Fruit fly (Drosophila melanogaster): ENCODE measurements around the gene CG1764.

The CG1764 gene

DNA sequence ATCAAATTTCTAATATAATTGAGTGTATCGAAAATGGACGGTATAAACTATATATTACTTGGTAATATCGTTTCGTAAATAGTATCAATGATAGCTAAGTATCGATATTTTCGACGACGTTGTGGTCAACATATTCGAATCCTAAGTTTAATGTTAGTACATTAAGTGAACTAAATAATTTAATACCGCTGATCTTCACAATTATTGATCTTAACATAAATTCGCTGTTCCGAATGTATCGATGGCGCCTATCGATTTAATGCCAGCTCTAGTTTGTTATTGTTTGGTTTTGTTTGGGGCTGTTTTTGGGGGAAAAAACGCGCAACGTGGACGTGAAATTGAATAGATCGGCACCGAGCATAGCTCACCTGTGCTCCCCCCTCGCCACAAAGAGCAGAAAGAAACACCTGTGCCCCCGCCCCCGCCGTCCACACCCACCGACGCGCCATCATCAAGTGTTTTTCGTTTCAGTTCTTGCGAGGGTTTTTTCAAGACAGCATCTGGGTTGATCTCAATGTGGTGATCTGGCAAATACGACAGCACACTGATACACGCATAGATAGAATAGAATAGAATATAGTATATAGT, 16.4 kb downstream of the CG1764 start:
- TF ChIP-seq Snoo (tag; optimal IDR thresholded peaks at IDR 0.05) (no peak), Pif1B (GFP tag; optimal IDR thresholded peaks at IDR 0.05) (no peak), Ets98B (GFP tag; IDR thresholded peaks at IDR 0.05) (no peak), CG9948 (tag; optimal IDR thresholded peaks at IDR 0.05) (no peak), fd96Ca (GFP tag; IDR thresholded peaks at IDR 0.05) (no peak), EcR (GFP tag; optimal IDR thresholded peaks at IDR 0.05) (no peak)

DNA sequence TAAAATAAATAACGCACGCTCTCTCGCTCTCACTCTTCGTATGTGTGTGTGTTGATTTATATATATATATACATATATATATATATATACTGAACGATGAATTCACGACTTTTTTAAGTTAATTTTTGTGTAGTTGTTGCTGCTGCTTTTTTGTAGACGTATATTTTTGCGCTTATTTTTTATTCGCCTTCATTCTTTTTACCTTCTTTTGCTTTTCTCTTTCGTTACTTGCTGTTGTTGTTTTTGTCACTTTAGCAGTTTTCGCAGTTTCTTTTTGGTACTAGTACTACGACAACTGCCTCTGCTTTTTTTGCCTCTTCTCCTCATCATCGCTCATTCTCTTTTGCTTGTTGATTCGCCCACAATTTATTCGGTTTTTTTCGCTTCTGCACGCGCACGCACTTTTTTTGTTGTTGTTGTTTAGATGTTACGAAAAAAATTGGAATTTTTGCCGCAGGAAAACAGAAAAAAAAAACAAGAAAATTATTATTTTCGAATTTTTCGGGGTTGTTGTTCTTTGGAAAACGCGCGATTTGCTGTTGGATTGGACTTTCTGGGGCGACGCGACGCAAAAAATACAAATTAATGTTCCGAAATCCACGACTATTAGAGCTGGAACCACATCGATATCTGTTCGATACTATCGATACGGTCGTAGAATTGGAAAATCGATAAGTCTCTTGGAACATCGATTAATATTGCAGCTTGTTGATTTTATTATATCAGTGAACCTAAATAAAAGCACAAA, 17.0 kb downstream of the CG1764 start, which contains the start of the genes HDAC4 and CG15743:
Gene HDAC4 (minus strand): TSS at position 632 of the 748 bp plus-strand sequence.
Gene CG15743 (plus strand): TSS at position 707 of the 748 bp plus-strand sequence.
- TF ChIP-seq CG12605 (GFP tag; IDR thresholded peaks at IDR 0.05) (peak; percentile 48; the same call in 1 of the 2 replicates), CG34367 (tag; optimal IDR thresholded peaks at IDR 0.05) (peak; percentile 10), CG4496 (GFP tag; IDR thresholded peaks at IDR 0.05) (no peak), CG8159 (tag; optimal IDR thresholded peaks at IDR 0.05) (peak; percentile 15), Ets98B (GFP tag; IDR thresholded peaks at IDR 0.05) (no peak)

DNA sequence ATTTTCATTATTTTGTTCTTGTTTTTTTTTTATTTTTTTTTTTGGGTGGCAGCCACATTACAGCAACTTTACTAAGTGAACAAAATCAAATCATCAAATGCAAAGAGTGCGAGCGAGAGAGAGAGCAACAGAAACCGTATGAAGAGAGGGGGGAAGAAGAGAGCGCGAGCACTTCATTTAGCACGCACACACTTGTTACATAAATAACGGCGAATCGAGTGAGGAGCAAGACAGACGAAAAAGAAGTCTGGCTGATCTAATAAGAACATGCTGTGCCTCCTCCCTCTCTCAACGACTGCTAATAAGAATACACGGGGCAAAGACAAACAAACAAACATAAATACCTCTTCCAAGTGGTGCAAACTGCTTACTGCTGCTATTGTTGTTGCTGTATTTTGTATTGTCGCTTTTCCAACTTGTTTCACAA, 17.7 kb downstream of the CG1764 start:
- TF ChIP-seq CG15710 (tag; optimal IDR thresholded peaks at IDR 0.05) (no peak), CG8301 (tag; optimal IDR thresholded peaks at IDR 0.05) (no peak), CG14655 (GFP tag; optimal IDR thresholded peaks at IDR 0.05) (no peak), CG8159 (tag; optimal IDR thresholded peaks at IDR 0.05) (no peak), Ets98B (GFP tag; IDR thresholded peaks at IDR 0.05) (no peak), CG12605 (GFP tag; IDR thresholded peaks at IDR 0.05) (peak; percentile 64; the same call in 1 of the 2 replicates), fd96Ca (GFP tag; IDR thresholded peaks at IDR 0.05) (peak; percentile 56; the same call in 1 of the 3 replicates), CG4496 (GFP tag; IDR thresholded peaks at IDR 0.05) (0 out of 3 replicates have a peak, but pooled peaks have one; percentile 47), EcR (GFP tag; optimal IDR thresholded peaks at IDR 0.05) (no peak), CG9948 (tag; optimal IDR thresholded peaks at IDR 0.05) (no peak)

DNA sequence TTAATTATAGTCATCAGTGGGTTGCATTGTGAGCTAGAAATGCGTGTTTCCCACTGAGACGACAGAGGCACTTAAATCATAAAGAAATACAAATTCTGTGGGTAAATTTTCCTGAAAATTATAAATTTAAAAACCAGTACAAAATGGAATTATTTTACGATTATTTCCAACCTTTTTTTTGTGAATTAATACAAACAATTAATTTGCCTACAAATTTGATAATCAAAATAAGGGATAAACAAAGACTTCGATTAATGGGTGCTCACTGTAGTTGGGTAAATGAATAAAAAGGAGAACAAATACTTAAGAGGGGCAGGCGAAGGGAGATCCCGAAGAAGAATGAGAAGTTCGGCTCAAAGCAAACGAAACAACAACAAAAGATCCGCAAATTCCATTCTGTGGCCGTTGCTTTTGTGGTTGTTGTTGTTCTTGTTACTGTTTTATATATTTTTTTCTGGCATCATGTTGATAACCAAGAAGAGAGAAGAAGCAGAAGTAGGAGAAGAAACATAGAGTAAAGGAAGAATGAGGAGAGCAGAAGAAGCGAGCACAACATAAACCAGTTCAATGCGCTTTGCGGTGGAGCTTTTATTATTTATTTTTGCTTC, 18.2 kb downstream of the CG1764 start:
- TF ChIP-seq EcR (GFP tag; optimal IDR thresholded peaks at IDR 0.05) (peak; percentile 39), CG14655 (GFP tag; optimal IDR thresholded peaks at IDR 0.05) (no peak), CG15710 (tag; optimal IDR thresholded peaks at IDR 0.05) (peak; percentile 38), CG34367 (tag; optimal IDR thresholded peaks at IDR 0.05) (no peak), D1 (tag; optimal IDR thresholded peaks at IDR 0.05) (peak; percentile 3), CG13204 (GFP tag; optimal IDR thresholded peaks at IDR 0.05) (no peak)

- TF ChIP-seq CG15710 (tag; optimal IDR thresholded peaks at IDR 0.05) (no peak), fd96Ca (GFP tag; IDR thresholded peaks at IDR 0.05) (no peak), rn (GFP tag; IDR thresholded peaks at IDR 0.05) (no peak), CG8301 (tag; optimal IDR thresholded peaks at IDR 0.05) (no peak), CG9948 (tag; optimal IDR thresholded peaks at IDR 0.05) (no peak)
Observed at dm6 chrX:13282717-13283116, 19.5 kb downstream of the CG1764 start.

DNA sequence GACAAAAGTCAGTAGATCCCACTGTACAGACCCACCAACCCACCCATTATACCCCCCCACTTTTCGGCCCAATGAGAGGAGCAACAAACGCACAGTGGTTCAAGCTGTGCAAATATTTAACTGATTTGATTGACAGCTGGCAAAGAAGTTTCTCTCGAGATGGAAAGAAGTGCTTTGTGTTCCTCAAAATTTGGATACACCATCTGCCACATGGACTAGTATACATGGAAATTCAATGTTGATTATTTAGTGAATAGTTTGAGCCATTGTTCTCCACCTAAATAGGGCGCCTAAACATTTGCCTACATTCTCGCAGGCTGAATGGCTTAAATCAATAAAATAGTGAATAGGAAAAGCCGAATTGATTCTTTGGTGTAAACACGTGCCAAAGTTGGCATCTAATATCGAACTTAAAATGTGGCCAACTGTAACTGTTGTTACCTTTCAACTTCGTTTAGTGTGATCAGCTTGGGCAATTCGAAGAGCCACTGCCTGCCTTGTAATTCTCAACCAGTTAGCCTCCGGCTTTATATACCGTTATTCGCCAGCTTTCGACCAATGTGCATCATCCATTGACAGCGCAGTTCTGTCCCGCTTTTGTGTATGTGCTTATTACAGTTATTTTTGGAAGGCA, 20.9 kb downstream of the CG1764 start:
- TF ChIP-seq CG9948 (tag; optimal IDR thresholded peaks at IDR 0.05) (no peak), CG32121 (GFP tag; IDR thresholded peaks at IDR 0.05) (no peak), Pif1B (GFP tag; optimal IDR thresholded peaks at IDR 0.05) (no peak), EcR (GFP tag; optimal IDR thresholded peaks at IDR 0.05) (no peak), CG8159 (tag; optimal IDR thresholded peaks at IDR 0.05) (no peak), CG34367 (tag; optimal IDR thresholded peaks at IDR 0.05) (no peak), CG17806 (tag; optimal IDR thresholded peaks at IDR 0.05) (no peak), CG8301 (tag; optimal IDR thresholded peaks at IDR 0.05) (no peak), D1 (tag; optimal IDR thresholded peaks at IDR 0.05) (no peak), Pif1A (GFP tag; optimal IDR thresholded peaks at IDR 0.05) (no peak), CG14655 (GFP tag; optimal IDR thresholded peaks at IDR 0.05) (no peak), fd96Ca (GFP tag; IDR thresholded peaks at IDR 0.05) (no peak)

dm6 chrX:13280738-13281137, 21.5 kb downstream of the CG1764 start:
- no peak for TF ChIP-seq CG34367 (tag; optimal IDR thresholded peaks at IDR 0.05)
- no peak for TF ChIP-seq CG13204 (GFP tag; optimal IDR thresholded peaks at IDR 0.05)
- TF ChIP-seq Snoo (tag; optimal IDR thresholded peaks at IDR 0.05), result no peak
- TF ChIP-seq D1 (tag; optimal IDR thresholded peaks at IDR 0.05), result no peak
- no peak for TF ChIP-seq CG17806 (tag; optimal IDR thresholded peaks at IDR 0.05)
- TF ChIP-seq CG14655 (GFP tag; optimal IDR thresholded peaks at IDR 0.05), result no peak
- no peak for TF ChIP-seq EcR (GFP tag; optimal IDR thresholded peaks at IDR 0.05)
- no peak for TF ChIP-seq fd96Ca (GFP tag; IDR thresholded peaks at IDR 0.05)
- no peak for TF ChIP-seq CG15710 (tag; optimal IDR thresholded peaks at IDR 0.05)
- no peak for TF ChIP-seq Pif1B (GFP tag; optimal IDR thresholded peaks at IDR 0.05)
- no peak for TF ChIP-seq CG32121 (GFP tag; IDR thresholded peaks at IDR 0.05)
- no peak for TF ChIP-seq CG12605 (GFP tag; IDR thresholded peaks at IDR 0.05)
- no peak for TF ChIP-seq rn (GFP tag; IDR thresholded peaks at IDR 0.05)
- no peak for TF ChIP-seq CG4496 (GFP tag; IDR thresholded peaks at IDR 0.05)
- no peak for TF ChIP-seq CG8301 (tag; optimal IDR thresholded peaks at IDR 0.05)
- TF ChIP-seq Ets98B (GFP tag; IDR thresholded peaks at IDR 0.05), result no peak
- no peak for TF ChIP-seq CG9948 (tag; optimal IDR thresholded peaks at IDR 0.05)
- TF ChIP-seq CG10348 (GFP tag; IDR thresholded peaks at IDR 0.05), result no peak
- no peak for TF ChIP-seq Pif1A (GFP tag; optimal IDR thresholded peaks at IDR 0.05)

Data from whole organism, pupa.